Worm (Caenorhabditis elegans) whole organism, L4 larva: ENCODE measurements around the gene B0244.16.
A peak's percentile ranks its signal among the peaks of the same experiment; 100 is the strongest.

Source experiments
- D1046.2 ChIP-seq: fragments of 200-800 bp; sonication (Bioruptor generic); IDR thresholded peaks from 2 replicates; pipeline ENCODE4 v1.3.6; 2022; ENCODE audit warnings: missing genetic modification characterization, missing compliant biosample characterization
- F10B5.3 ChIP-seq: sonication (generic microtip); optimal IDR thresholded peaks from 2 replicates; lab custom pipeline; 2016; ENCODE audit warnings: mild to moderate bottlenecking, missing genetic modification characterization, missing compliant biosample characterization
- F44E2.7 ChIP-seq: fragments of 200-800 bp; sonication (Bioruptor generic); IDR thresholded peaks from 2 replicates; pipeline ENCODE4 v2.1.2; 2022; ENCODE audit warnings: missing genetic modification characterization, missing compliant biosample characterization
- F49E8.2 ChIP-seq: sonication (generic microtip); optimal IDR thresholded peaks from 2 replicates; lab custom pipeline; 2016; ENCODE audit warnings: missing compliant biosample characterization, mild to moderate bottlenecking, missing genetic modification characterization, borderline replicate concordance
- R02D3.7 ChIP-seq: fragments of 150-350 bp; sonication (generic microtip); optimal IDR thresholded peaks from 3 replicates; lab custom pipeline; 2014; ENCODE audit warnings: missing biosample characterization, missing genetic modification characterization
- T20F7.1 ChIP-seq: fragments of 200-800 bp; sonication (Bioruptor generic); optimal IDR thresholded peaks from 2 replicates; lab custom pipeline; 2018; ENCODE audit warnings: mild to moderate bottlenecking, missing genetic modification characterization, missing compliant biosample characterization
- Y5F2A.4 ChIP-seq: fragments of 200-800 bp; sonication (Bioruptor generic); optimal IDR thresholded peaks from 2 replicates; lab custom pipeline; 2018; ENCODE audit warnings: mild to moderate bottlenecking, missing genetic modification characterization, missing compliant biosample characterization
- ZK337.2 ChIP-seq: fragments of 200-800 bp; sonication (Bioruptor generic); IDR thresholded peaks from 2 replicates; pipeline ENCODE4 v1.3.6; 2022; ENCODE audit warnings: missing genetic modification reagents, missing genetic modification characterization, missing compliant biosample characterization
- ZK546.5 ChIP-seq, 2 experiments: sonication (generic microtip); optimal IDR thresholded peaks; 2 replicates each; lab custom pipeline; 2017; ENCODE audit warnings: missing biosample characterization in 2 of 2, missing genetic modification characterization in 2 of 2
- ama-1 ChIP-seq: fragments of 150-350 bp; optimal IDR thresholded peaks from 2 replicates; lab custom pipeline; 2014; ENCODE audit warnings: inconsistent platforms, mixed read lengths
- arid-1 ChIP-seq: fragments of 200-800 bp; sonication (Bioruptor generic); conservative IDR thresholded peaks from 2 replicates; pipeline ENCODE4 v1.3.6; 2022; ENCODE audit warnings: missing genetic modification reagents, missing genetic modification characterization, missing compliant biosample characterization
- ceh-20 ChIP-seq: fragments of 200-800 bp; sonication (Bioruptor generic); IDR thresholded peaks from 2 replicates; pipeline ENCODE4 v1.3.6; 2022; ENCODE audit warnings: missing genetic modification reagents, missing genetic modification characterization, missing compliant biosample characterization
- ces-1 ChIP-seq: fragments of 150-350 bp; sonication (generic microtip); optimal IDR thresholded peaks from 4 replicates; lab custom pipeline; 2014; ENCODE audit warnings: missing biosample characterization, missing genetic modification reagents, missing genetic modification characterization
- cey-2 ChIP-seq: sonication (generic microtip); optimal IDR thresholded peaks from 3 replicates; lab custom pipeline; 2017; ENCODE audit warnings: missing genetic modification characterization, mild to moderate bottlenecking, missing compliant biosample characterization, antibody characterized with exemption, borderline replicate concordance; ENCODE audit not compliant: insufficient read depth
- ctbp-1 ChIP-seq: fragments of 200-800 bp; sonication (Bioruptor generic); IDR thresholded peaks from 2 replicates; pipeline ENCODE4 v1.3.6; 2022; ENCODE audit warnings: missing genetic modification reagents, missing genetic modification characterization, missing compliant biosample characterization
- daf-12 ChIP-seq: fragments of 150-350 bp; optimal IDR thresholded peaks from 2 replicates; lab custom pipeline; 2014; ENCODE audit warnings: missing biosample characterization, missing genetic modification reagents, missing genetic modification characterization
- daf-16 ChIP-seq, 3 experiments: sonication (generic microtip); optimal IDR thresholded peaks; 2 replicates each; lab custom pipeline; 2016 to 2017; ENCODE audit warnings: missing genetic modification characterization in 3 of 3, missing genetic modification reagents in 3 of 3, mild to moderate bottlenecking in 2 of 3, missing compliant biosample characterization in 2 of 3, missing biosample characterization in 1 of 3, moderate library complexity in 1 of 3
- daf-19 ChIP-seq: fragments of 200-800 bp; sonication (Bioruptor generic); conservative IDR thresholded peaks from 2 replicates; pipeline ENCODE4 v1.3.6; 2022; ENCODE audit warnings: missing genetic modification characterization, missing compliant biosample characterization
- dmd-6 ChIP-seq: fragments of 200-800 bp; sonication (Bioruptor generic); IDR thresholded peaks from 2 replicates; pipeline ENCODE4 v1.3.6; 2022; ENCODE audit warnings: missing genetic modification reagents, missing genetic modification characterization, missing compliant biosample characterization
- dmd-8 ChIP-seq: fragments of 200-800 bp; sonication (Bioruptor generic); IDR thresholded peaks from 2 replicates; pipeline ENCODE4 v1.3.6; 2022; ENCODE audit warnings: missing genetic modification characterization, missing compliant biosample characterization
- dmd-9 ChIP-seq: fragments of 200-800 bp; sonication (Bioruptor generic); IDR thresholded peaks from 2 replicates; pipeline ENCODE4 v1.3.6; 2022; ENCODE audit warnings: missing genetic modification reagents, missing genetic modification characterization, missing compliant biosample characterization
- dve-1 ChIP-seq: sonication (generic microtip); optimal IDR thresholded peaks from 2 replicates; lab custom pipeline; 2017; ENCODE audit warnings: antibody characterized with exemption, mild to moderate bottlenecking, missing genetic modification characterization, missing compliant biosample characterization; ENCODE audit not compliant: insufficient read depth
- egl-43 ChIP-seq: fragments of 200-800 bp; sonication (Bioruptor generic); IDR thresholded peaks from 2 replicates; pipeline ENCODE4 v1.3.6; 2022; ENCODE audit warnings: missing genetic modification reagents, missing genetic modification characterization, missing compliant biosample characterization
- fkh-10 ChIP-seq: fragments of 150-350 bp; optimal IDR thresholded peaks from 2 replicates; lab custom pipeline; 2014; ENCODE audit warnings: missing biosample characterization, missing genetic modification reagents, missing genetic modification characterization
- hif-1 ChIP-seq, 2 experiments: sonication (generic microtip); optimal IDR thresholded peaks; 2 replicates each; lab custom pipeline; 2016 to 2017; ENCODE audit warnings: missing compliant biosample characterization in 2 of 2, missing genetic modification characterization in 2 of 2, missing genetic modification reagents in 2 of 2, missing genotype in 2 of 2, mild to moderate bottlenecking in 1 of 2
- hlh-30 ChIP-seq: sonication (generic microtip); optimal IDR thresholded peaks from 2 replicates; lab custom pipeline; 2017; ENCODE audit warnings: antibody characterized with exemption, mild to moderate bottlenecking, missing genetic modification characterization, missing compliant biosample characterization; ENCODE audit not compliant: insufficient read depth
- lin-1 ChIP-seq: fragments of 200-800 bp; sonication (Bioruptor generic); IDR thresholded peaks from 2 replicates; pipeline ENCODE4 v1.3.6; 2022; ENCODE audit warnings: missing genetic modification reagents, missing genetic modification characterization, missing compliant biosample characterization
- lin-13 ChIP-seq: fragments of 150-350 bp; optimal IDR thresholded peaks from 2 replicates; lab custom pipeline; 2014; ENCODE audit warnings: missing biosample characterization, missing genetic modification reagents, missing genetic modification characterization
- lin-29 ChIP-seq: fragments of 200-800 bp; sonication (Bioruptor generic); IDR thresholded peaks from 2 replicates; pipeline ENCODE4 v1.3.6; 2022; ENCODE audit warnings: missing genetic modification reagents, missing genetic modification characterization, missing compliant biosample characterization
- lin-39 ChIP-seq: fragments of 150-350 bp; optimal IDR thresholded peaks from 2 replicates; lab custom pipeline; 2014; ENCODE audit warnings: missing biosample characterization, missing genetic modification reagents, missing genetic modification characterization
- lir-3 ChIP-seq: sonication (generic microtip); optimal IDR thresholded peaks from 2 replicates; lab custom pipeline; 2016; ENCODE audit warnings: mild to moderate bottlenecking, missing genetic modification characterization, missing compliant biosample characterization
- lsy-2 ChIP-seq, 2 experiments: fragments of 150-350 bp in 1 of 2; sonication (generic microtip) in 1 of 2; optimal IDR thresholded peaks; 2 replicates each; lab custom pipeline; 2014 to 2017; ENCODE audit warnings: missing biosample characterization in 2 of 2, missing genetic modification characterization in 2 of 2
- mdt-29 ChIP-seq: fragments of 200-800 bp; sonication (Bioruptor generic); IDR thresholded peaks from 2 replicates; pipeline ENCODE4 v1.3.6; 2022; ENCODE audit warnings: missing genetic modification reagents, missing genetic modification characterization, missing compliant biosample characterization
- mep-1 ChIP-seq: fragments of 150-350 bp; sonication (generic microtip); optimal IDR thresholded peaks from 3 replicates; lab custom pipeline; 2014; ENCODE audit warnings: missing biosample characterization, missing genetic modification characterization
- nhr-10 ChIP-seq: fragments of 150-350 bp; optimal IDR thresholded peaks from 2 replicates; lab custom pipeline; 2014; ENCODE audit warnings: missing biosample characterization, missing genetic modification characterization
- nhr-102 ChIP-seq: sonication (generic microtip); optimal IDR thresholded peaks from 2 replicates; lab custom pipeline; 2016; ENCODE audit warnings: mild to moderate bottlenecking, missing genetic modification characterization, moderate library complexity, missing compliant biosample characterization
- nhr-111 ChIP-seq: fragments of 200-800 bp; sonication (Bioruptor generic); optimal IDR thresholded peaks from 2 replicates; lab custom pipeline; 2018; ENCODE audit warnings: mild to moderate bottlenecking, missing genetic modification characterization, missing compliant biosample characterization
- nhr-237 ChIP-seq: sonication (generic microtip); optimal IDR thresholded peaks from 2 replicates; lab custom pipeline; 2017; ENCODE audit warnings: missing biosample characterization, missing genetic modification characterization
- nhr-25 ChIP-seq: sonication (generic microtip); optimal IDR thresholded peaks from 2 replicates; lab custom pipeline; 2017; ENCODE audit warnings: missing genetic modification characterization, mild to moderate bottlenecking, missing compliant biosample characterization, antibody characterized with exemption, moderate library complexity, borderline replicate concordance; ENCODE audit not compliant: insufficient read depth
- nhr-76 ChIP-seq: fragments of 150-350 bp; optimal IDR thresholded peaks from 2 replicates; lab custom pipeline; 2014; ENCODE audit warnings: missing biosample characterization, missing genetic modification characterization
- php-3 ChIP-seq: fragments of 200-800 bp; sonication (Bioruptor generic); IDR thresholded peaks from 2 replicates; pipeline ENCODE4 v1.3.6; 2022; ENCODE audit warnings: missing genetic modification reagents, missing genetic modification characterization, missing compliant biosample characterization
- pqm-1 ChIP-seq: sonication (generic microtip); optimal IDR thresholded peaks from 2 replicates; lab custom pipeline; 2017; ENCODE audit warnings: missing biosample characterization, missing genetic modification characterization
- rbr-2 ChIP-seq: sonication (generic microtip); optimal IDR thresholded peaks from 2 replicates; lab custom pipeline; 2016; ENCODE audit warnings: missing genotype, missing genetic modification characterization, missing compliant biosample characterization
- unc-130 ChIP-seq: sonication (generic microtip); optimal IDR thresholded peaks from 2 replicates; lab custom pipeline; 2016; ENCODE audit warnings: missing genetic modification reagents, missing genetic modification characterization, missing compliant biosample characterization
- unc-39 ChIP-seq: sonication (generic microtip); optimal IDR thresholded peaks from 2 replicates; lab custom pipeline; 2017; ENCODE audit warnings: missing biosample characterization, missing genetic modification characterization
- zfp-2 ChIP-seq: sonication (generic microtip); optimal IDR thresholded peaks from 2 replicates; lab custom pipeline; 2016; ENCODE audit warnings: mild to moderate bottlenecking, missing genetic modification characterization, missing compliant biosample characterization
- zip-11 ChIP-seq: fragments of 200-800 bp; sonication (Bioruptor generic); IDR thresholded peaks from 2 replicates; pipeline ENCODE4 v1.3.6; 2022; ENCODE audit warnings: missing genetic modification characterization, missing compliant biosample characterization
- ztf-11 ChIP-seq: fragments of 150-350 bp; optimal IDR thresholded peaks from 2 replicates; lab custom pipeline; 2014; ENCODE audit warnings: missing biosample characterization, missing genetic modification characterization
- ztf-7 ChIP-seq: fragments of 150-350 bp; optimal IDR thresholded peaks from 2 replicates; lab custom pipeline; 2014; ENCODE audit warnings: missing biosample characterization, missing genetic modification characterization

The B0244.16 gene

DNA sequence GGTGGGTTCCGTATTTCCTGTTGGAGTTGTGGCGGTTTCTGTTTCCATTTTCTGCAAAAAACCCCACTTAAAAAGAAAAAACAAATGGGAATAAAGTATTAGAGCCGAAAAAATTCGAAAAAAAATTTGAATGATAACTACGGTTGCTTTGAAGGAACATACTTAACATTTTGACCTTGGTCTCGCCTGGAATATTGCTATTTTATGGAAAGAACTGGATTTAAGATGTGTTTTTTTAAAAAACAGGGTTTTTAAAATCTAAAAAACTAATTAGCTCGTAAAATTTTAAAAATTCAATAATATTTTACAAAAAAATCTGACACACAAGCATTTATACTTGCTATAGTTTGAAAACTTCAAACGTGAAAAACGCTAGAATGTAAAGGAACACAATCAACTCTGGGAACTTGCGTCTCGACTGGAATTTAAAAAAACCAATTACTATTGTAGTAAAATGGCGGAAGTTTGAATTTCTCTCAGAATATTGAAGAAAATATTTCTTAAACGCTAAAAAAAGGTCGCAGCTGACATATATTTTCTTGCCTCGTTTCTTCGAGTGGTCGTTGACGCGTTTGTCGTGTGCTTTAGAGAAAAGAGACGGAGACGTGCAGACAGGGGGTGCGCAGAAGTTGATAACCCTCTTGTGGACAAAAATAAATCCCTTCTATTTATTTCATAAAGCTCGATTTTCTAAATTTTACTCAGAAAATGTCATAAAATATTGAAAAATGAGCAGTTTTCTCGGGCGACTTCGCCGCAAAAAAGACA, 42.6 kb upstream of the B0244.16 start, which contains the start of the genes lgg-3 and rgs-5 (continued):
- TF ChIP-seq nhr-10 (tag; lab: Kevin White, UChicago), result no peak
- no peak for TF ChIP-seq dmd-8 (GFP tag; lab: Robert Waterston, UW)
- no peak for TF ChIP-seq ceh-20
- no peak for TF ChIP-seq ztf-11 (tag; lab: Kevin White, UChicago)
- peak in 1 of 2 experiments; percentile 64 for TF ChIP-seq lsy-2 (tag; optimal IDR thresholded peaks at IDR 0.05; lab: Kevin White, UChicago)
- TF ChIP-seq arid-1, result no peak
- no peak for TF ChIP-seq daf-19 (GFP tag; lab: Robert Waterston, UW)
- no peak for TF ChIP-seq cey-2
- no peak for TF ChIP-seq ZK546.5 (tag; optimal IDR thresholded peaks at IDR 0.05; lab: Kevin White, UChicago)
- no peak for TF ChIP-seq ama-1 (lab: Kevin White, UChicago)
- no peak for TF ChIP-seq T20F7.1 (GFP tag; lab: Kevin White, UChicago)
- TF ChIP-seq ZK337.2 (GFP tag; lab: Robert Waterston, UW), result no peak
- TF ChIP-seq ctbp-1 (GFP tag; lab: Robert Waterston, UW), result no peak
- TF ChIP-seq lin-29 (GFP tag; lab: Robert Waterston, UW), result no peak
- no peak for TF ChIP-seq ces-1 (GFP tag; lab: Kevin White, UChicago)
- TF ChIP-seq lin-39 (tag; lab: Kevin White, UChicago), result no peak
- peak; percentile 82 for TF ChIP-seq F49E8.2 (tag; lab: Kevin White, UChicago)
- TF ChIP-seq zip-11, result no peak
- no peak for TF ChIP-seq egl-43
- peak; percentile 14 for TF ChIP-seq rbr-2 (tag; lab: Kevin White, UChicago)
- no peak for TF ChIP-seq lir-3 (tag; lab: Kevin White, UChicago)
- TF ChIP-seq nhr-25, result no peak
- TF ChIP-seq hlh-30 (tag; lab: Kevin White, UChicago), result peak; percentile 44
- TF ChIP-seq lin-13 (GFP tag; lab: Kevin White, UChicago), result peak; percentile 17
- TF ChIP-seq nhr-76, result no peak
- TF ChIP-seq nhr-111, result no peak
- no peak for TF ChIP-seq lin-1 (GFP tag; lab: Robert Waterston, UW)
- no peak for TF ChIP-seq pqm-1 (tag; lab: Kevin White, UChicago)
- peak; percentile 1 for TF ChIP-seq dve-1 (tag; lab: Kevin White, UChicago)
- no peak for TF ChIP-seq nhr-237 (tag; lab: Kevin White, UChicago)
- TF ChIP-seq daf-12 (tag; lab: Kevin White, UChicago), result no peak
- no peak for TF ChIP-seq ztf-7
- no peak for TF ChIP-seq zfp-2 (tag; lab: Kevin White, UChicago)
- TF ChIP-seq nhr-102 (tag; lab: Kevin White, UChicago), result no peak
- TF ChIP-seq unc-39 (tag; lab: Kevin White, UChicago), result no peak
- TF ChIP-seq dmd-6, result no peak
- no peak for TF ChIP-seq php-3 (GFP tag; lab: Robert Waterston, UW)
- no peak for TF ChIP-seq F44E2.7
- TF ChIP-seq R02D3.7 (tag; lab: Kevin White, UChicago), result no peak
- TF ChIP-seq fkh-10, result no peak
- no peak for TF ChIP-seq mdt-29 (GFP tag; lab: Robert Waterston, UW)
- no peak for TF ChIP-seq daf-16 (GFP tag; optimal IDR thresholded peaks at IDR 0.05; lab: Kevin White, UChicago)
- peak; percentile 8 for TF ChIP-seq daf-16 (tag; optimal IDR thresholded peaks at IDR 0.05; lab: Kevin White, UChicago)
- TF ChIP-seq hif-1 (tag; optimal IDR thresholded peaks at IDR 0.05; lab: Kevin White, UChicago), result peak in 1 of 2 experiments; percentile 22
- TF ChIP-seq Y5F2A.4, result no peak
- no peak for TF ChIP-seq dmd-9
- no peak for TF ChIP-seq F10B5.3 (tag; lab: Kevin White, UChicago)
- TF ChIP-seq mep-1, result peak; percentile 60
- no peak for TF ChIP-seq unc-130 (GFP tag; lab: Kevin White, UChicago)
- no peak for TF ChIP-seq D1046.2
